Worm (Caenorhabditis elegans) whole organism, young adult: ENCODE data around the gene F59A7.5.
A peak's percentile ranks its signal among the peaks of the same experiment; 100 is the strongest.

Source experiments
- ama-1 ChIP-seq, 3 experiments: fragments of 150-350 bp in 1 of 3; sonication (generic microtip) in 2 of 3; optimal IDR thresholded peaks; 2 replicates each; lab custom pipeline; 2014 to 2018; ENCODE audit warnings: missing biosample characterization in 2 of 3, missing genetic modification characterization in 2 of 3, missing genetic modification reagents in 2 of 3
- egl-18 ChIP-seq: fragments of 200-800 bp; sonication (Bioruptor generic); IDR thresholded peaks from 2 replicates; pipeline ENCODE4 v1.3.6; 2022; ENCODE audit warnings: missing genetic modification reagents, missing genetic modification characterization, missing compliant biosample characterization
- lin-35 ChIP-seq, 3 experiments: fragments of 150-350 bp in 2 of 3; sonication (generic microtip) in 1 of 3; optimal IDR thresholded peaks; 2 replicates each; lab custom pipeline; 2014 to 2018; ENCODE audit warnings: missing biosample characterization in 3 of 3, missing genetic modification characterization in 3 of 3, missing genetic modification reagents in 3 of 3
- lin-40 ChIP-seq: sonication (generic microtip); optimal IDR thresholded peaks from 2 replicates; lab custom pipeline; 2016; ENCODE audit warnings: missing genetic modification characterization, mild to moderate bottlenecking, missing compliant biosample characterization, missing genotype, missing genetic modification reagents
- nfya-1 ChIP-seq: sonication (generic microtip); optimal IDR thresholded peaks from 2 replicates; lab custom pipeline; 2017; ENCODE audit warnings: antibody characterized with exemption, missing compliant biosample characterization, missing genetic modification characterization, borderline replicate concordance; ENCODE audit not compliant: insufficient read depth
- nhr-80 ChIP-seq: sonication (generic microtip); optimal IDR thresholded peaks from 2 replicates; lab custom pipeline; 2016; ENCODE audit warnings: missing genetic modification characterization, missing compliant biosample characterization

- TF ChIP-seq lin-40 (tag; lab: Kevin White, UChicago) (no peak), nfya-1 (no peak), nhr-80 (peak; percentile 60), lin-35 (GFP tag; optimal IDR thresholded peaks at IDR 0.05; lab: Kevin White, UChicago) (no peak), ama-1 (optimal IDR thresholded peaks at IDR 0.05; lab: Kevin White, UChicago) (no peak), ama-1 (GFP tag; optimal IDR thresholded peaks at IDR 0.05; lab: Kevin White, UChicago) (no peak), egl-18 (no peak)
Measured at ce11 chrV:2055765-2056504, 33.5 kb downstream of the F59A7.5 start.
